Fruit fly (Drosophila melanogaster): Measurements from ENCODE around the gene GABPI.
A peak's percentile ranks its signal among the peaks of the same experiment; 100 is the strongest.

Gene GABPI

DNA sequence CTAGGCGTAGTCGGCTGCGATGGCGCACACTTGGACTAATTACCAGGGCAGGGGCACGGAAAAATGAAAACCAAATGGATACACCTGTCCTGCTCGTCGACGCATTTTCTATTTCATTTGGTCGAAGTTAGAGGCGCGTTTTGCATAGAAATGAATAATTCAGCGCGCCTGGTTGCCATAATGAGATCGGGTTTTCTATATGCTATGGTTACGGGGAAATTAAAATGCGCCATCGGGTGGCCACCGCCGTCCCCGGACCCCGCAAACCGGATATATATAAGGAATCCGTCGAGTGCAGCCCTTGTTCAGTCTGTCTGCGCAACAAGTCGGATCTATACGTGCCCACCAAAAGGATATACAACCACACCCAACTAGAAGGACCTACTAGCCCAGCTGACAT, 13.3 kb downstream of the GABPI start, which contains the start of gene FASN2:
FASN2 (plus strand) TSS at position 301 of the 400 bp plus-strand sequence.
- TF ChIP-seq Snoo (tag; optimal IDR thresholded peaks at IDR 0.05) (no peak), EcR (GFP tag; optimal IDR thresholded peaks at IDR 0.05) (no peak), gl (tag; optimal IDR thresholded peaks at IDR 0.05) (no peak), CG15710 (tag; optimal IDR thresholded peaks at IDR 0.05) (no peak), CG4496 (GFP tag; IDR thresholded peaks at IDR 0.05) (no peak), CG32121 (GFP tag; IDR thresholded peaks at IDR 0.05) (no peak), CG10348 (GFP tag; IDR thresholded peaks at IDR 0.05) (no peak), Ets98B (GFP tag; IDR thresholded peaks at IDR 0.05) (no peak), rn (GFP tag; IDR thresholded peaks at IDR 0.05) (no peak), CG13204 (GFP tag; optimal IDR thresholded peaks at IDR 0.05) (no peak), CG14655 (GFP tag; optimal IDR thresholded peaks at IDR 0.05) (no peak), D1 (tag; optimal IDR thresholded peaks at IDR 0.05) (no peak), CG34367 (tag; optimal IDR thresholded peaks at IDR 0.05) (no peak), CG12605 (GFP tag; IDR thresholded peaks at IDR 0.05) (no peak), CG9948 (tag; optimal IDR thresholded peaks at IDR 0.05) (no peak)

DNA sequence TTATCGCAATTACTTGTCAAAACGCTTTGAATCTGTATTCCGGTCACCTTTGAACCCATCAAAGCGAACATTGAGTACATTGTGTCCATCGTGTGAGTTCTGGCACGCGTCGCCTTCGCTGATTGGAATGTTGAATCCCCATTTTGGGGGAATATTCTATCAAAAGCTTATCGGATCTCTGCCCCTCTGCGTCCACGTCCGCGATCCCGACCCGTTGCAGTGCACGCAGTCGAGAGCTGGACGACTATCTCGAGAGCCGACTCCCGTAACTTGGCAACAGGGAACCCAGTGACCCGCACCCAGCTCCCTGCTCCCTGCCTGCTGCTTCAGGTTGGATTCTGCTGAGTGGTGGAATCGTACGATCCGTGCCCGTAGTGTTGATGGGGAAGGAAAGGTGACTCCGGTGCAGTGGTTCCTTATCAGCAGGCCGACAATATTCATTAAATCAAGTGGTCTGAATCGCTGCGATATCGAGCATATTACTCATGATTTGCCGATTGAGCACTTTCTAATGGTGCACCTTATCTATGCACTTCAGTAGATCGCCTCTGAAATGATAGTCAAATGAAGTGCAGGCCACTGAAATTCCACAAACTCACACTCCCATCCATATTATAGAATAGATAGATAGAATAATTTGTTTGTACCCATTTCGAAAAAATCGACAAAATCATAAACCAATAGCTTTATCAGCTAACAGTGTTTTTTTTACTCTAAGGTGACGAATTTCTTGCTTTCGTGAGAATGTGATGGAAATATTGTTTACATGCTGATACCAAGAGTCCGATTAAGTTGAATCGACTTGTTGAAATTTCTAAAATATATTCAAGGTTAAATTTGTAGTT, 14.5 kb downstream of the GABPI start:
- TF ChIP-seq CG4496 (GFP tag; IDR thresholded peaks at IDR 0.05): no peak
- TF ChIP-seq Snoo (tag; optimal IDR thresholded peaks at IDR 0.05): no peak
- TF ChIP-seq Pif1A (GFP tag; optimal IDR thresholded peaks at IDR 0.05): no peak
- TF ChIP-seq CG10348 (GFP tag; IDR thresholded peaks at IDR 0.05): no peak
- no peak for TF ChIP-seq fd96Ca (GFP tag; IDR thresholded peaks at IDR 0.05)
- TF ChIP-seq CG9948 (tag; optimal IDR thresholded peaks at IDR 0.05): no peak
- TF ChIP-seq CG8301 (tag; optimal IDR thresholded peaks at IDR 0.05): no peak
- no peak for TF ChIP-seq Pif1B (GFP tag; optimal IDR thresholded peaks at IDR 0.05)
- no peak for TF ChIP-seq EcR (GFP tag; optimal IDR thresholded peaks at IDR 0.05)
- TF ChIP-seq CG14655 (GFP tag; optimal IDR thresholded peaks at IDR 0.05): no peak
- no peak for TF ChIP-seq CG12605 (GFP tag; IDR thresholded peaks at IDR 0.05)
- TF ChIP-seq Ets98B (GFP tag; IDR thresholded peaks at IDR 0.05): no peak

DNA sequence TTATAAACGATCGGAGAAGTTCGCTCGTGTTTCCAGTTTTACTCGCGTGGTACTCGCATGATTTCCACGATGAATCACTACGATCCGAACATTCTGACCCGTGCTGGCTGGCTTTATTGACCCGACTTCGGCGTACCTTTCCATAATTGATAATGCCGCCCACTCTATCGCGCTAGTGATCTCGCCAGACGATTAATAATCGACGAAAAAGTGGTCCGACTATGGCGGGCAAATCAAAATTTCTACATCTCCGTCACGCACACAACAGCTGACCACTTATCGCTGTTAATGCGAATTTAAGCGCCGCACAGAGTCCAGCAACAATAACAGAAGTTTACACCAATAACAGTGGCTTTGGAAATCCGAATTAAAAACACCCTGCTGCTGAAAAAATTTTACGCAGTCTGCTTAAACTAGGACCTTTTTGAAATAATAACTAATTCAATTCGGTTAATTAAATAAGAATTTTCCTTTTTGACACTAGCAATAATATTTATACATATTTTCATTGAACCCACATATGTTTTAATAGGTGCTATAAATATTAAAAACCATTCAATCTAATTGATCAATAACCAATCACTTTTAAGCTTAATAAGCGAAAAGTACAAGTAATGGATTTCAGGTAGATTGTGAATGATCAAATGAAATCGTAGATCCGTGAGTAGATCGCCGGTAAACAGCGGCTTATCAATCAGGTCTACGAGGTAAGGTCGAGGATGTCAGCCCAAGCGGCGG, 25.5 kb downstream of the GABPI start:
- TF ChIP-seq CG8159 (tag; optimal IDR thresholded peaks at IDR 0.05) (peak; percentile 54), Pif1B (GFP tag; optimal IDR thresholded peaks at IDR 0.05) (peak; percentile 33), gl (tag; optimal IDR thresholded peaks at IDR 0.05) (no peak), CG15710 (tag; optimal IDR thresholded peaks at IDR 0.05) (peak; percentile 38), CG8301 (tag; optimal IDR thresholded peaks at IDR 0.05) (no peak), fd96Ca (GFP tag; IDR thresholded peaks at IDR 0.05) (no peak), CG9948 (tag; optimal IDR thresholded peaks at IDR 0.05) (peak; percentile 21), CG17806 (tag; optimal IDR thresholded peaks at IDR 0.05) (no peak), CG10348 (GFP tag; IDR thresholded peaks at IDR 0.05) (no peak), CG12605 (GFP tag; IDR thresholded peaks at IDR 0.05) (no peak), CG13204 (GFP tag; optimal IDR thresholded peaks at IDR 0.05) (no peak), D1 (tag; optimal IDR thresholded peaks at IDR 0.05) (no peak), CG14655 (GFP tag; optimal IDR thresholded peaks at IDR 0.05) (peak; percentile 75), Pif1A (GFP tag; optimal IDR thresholded peaks at IDR 0.05) (peak; percentile 35)

DNA sequence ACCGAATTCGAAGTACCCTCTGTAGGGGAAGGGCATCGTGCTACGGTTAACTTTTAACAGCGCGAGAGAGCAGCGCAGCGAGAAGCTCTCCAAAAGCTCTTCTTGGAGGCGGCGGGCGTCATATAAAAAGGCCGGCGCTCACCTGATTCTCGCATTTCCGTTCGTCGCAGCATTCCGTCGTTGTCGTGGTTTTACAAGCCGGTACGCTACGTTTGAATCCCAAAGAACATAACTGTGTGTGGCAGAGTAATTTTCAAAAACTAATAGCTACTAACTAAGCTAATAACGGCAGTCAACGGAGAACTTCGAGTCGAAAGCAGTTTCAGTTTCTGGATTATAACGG, 26.1 kb downstream of the GABPI start, which contains the start of gene FASN1:
FASN1 (plus strand) TSS at position 151 of the 343 bp plus-strand sequence.
- TF ChIP-seq CG17806 (tag; optimal IDR thresholded peaks at IDR 0.05) (no peak), CG8159 (tag; optimal IDR thresholded peaks at IDR 0.05) (peak; percentile 3), CG10348 (GFP tag; IDR thresholded peaks at IDR 0.05) (no peak), CG4496 (GFP tag; IDR thresholded peaks at IDR 0.05) (0 out of 3 replicates have a peak, but pooled peaks have one; percentile 58), fd96Ca (GFP tag; IDR thresholded peaks at IDR 0.05) (peak; percentile 50; the same call in 2 of the 3 replicates), Pif1B (GFP tag; optimal IDR thresholded peaks at IDR 0.05) (peak; percentile 11), CG32121 (GFP tag; IDR thresholded peaks at IDR 0.05) (peak; percentile 23; the same call in 1 of the 2 replicates), Ets98B (GFP tag; IDR thresholded peaks at IDR 0.05) (peak; percentile 52; the same call in 1 of the 2 replicates), CG12605 (GFP tag; IDR thresholded peaks at IDR 0.05) (peak; percentile 46), gl (tag; optimal IDR thresholded peaks at IDR 0.05) (no peak)

DNA sequence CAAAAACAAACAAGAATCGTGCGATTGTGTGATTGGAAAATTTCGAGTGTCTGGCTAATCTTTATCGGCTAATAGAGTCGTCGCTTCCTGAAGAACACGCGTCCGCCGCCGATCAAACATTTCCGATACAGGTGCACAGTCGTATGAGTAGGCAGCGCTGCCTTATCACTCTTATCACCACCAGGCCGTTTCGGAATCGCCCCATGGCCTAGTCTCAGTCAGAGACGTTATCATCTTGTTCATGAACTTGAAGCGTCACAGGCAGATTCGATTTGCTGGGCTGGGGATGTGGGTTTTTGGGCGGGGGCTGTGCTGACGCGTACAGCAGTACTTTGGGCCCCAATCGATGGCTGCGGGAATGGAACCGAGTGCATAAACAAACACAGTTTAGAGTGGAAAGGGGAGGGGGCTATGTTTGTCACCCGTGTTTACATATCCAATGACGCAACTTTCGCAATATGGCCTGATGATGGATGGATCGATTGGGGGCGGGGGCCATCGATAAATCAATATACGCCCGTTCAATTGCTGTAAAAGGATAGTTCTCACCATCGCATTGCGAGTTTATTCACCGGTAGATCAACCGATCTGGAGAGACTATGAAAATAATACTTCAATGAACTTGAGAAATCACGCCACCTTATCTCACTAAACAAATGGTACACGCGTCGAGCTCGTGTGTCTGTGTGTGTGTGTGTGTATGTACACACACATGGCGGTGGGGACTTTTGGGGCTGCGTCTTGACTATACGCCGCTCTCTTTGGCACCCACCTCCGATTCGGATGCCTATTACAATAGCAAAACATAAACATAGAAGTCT, 27.8 kb downstream of the GABPI start:
- TF ChIP-seq EcR (GFP tag; optimal IDR thresholded peaks at IDR 0.05) (peak; percentile 0), CG10348 (GFP tag; IDR thresholded peaks at IDR 0.05) (no peak)

Measured in whole organism, pupa.